Fruit fly (Drosophila melanogaster) S2 (cell line): Measurements from ENCODE around the gene Lim3.
A peak's percentile ranks its signal among the peaks of the same experiment; 100 is the strongest.

ENCODE experiments used
- CG8478 ChIP-seq: fragments of >200 bp; optimal IDR thresholded peaks from 2 replicates; lab custom pipeline; 2018
- CTCF ChIP-seq, 2 experiments: fragments of >200 bp; optimal IDR thresholded peaks; 2 replicates each; lab custom pipeline; 2018

Lim3 gene

dm6 chr2L:19045111-19045560 lies 63.1 kb downstream of the Lim3 start, which contains the start of the genes Ttc19 and Acn:
Gene Ttc19 (minus strand): TSS chr2L:19045148.
Gene Acn (plus strand): TSS chr2L:19045355.
- TF ChIP-seq CG8478 (lab: Kevin White, UChicago), result no peak
- peak in 1 of 2 experiments; percentile 16 for TF ChIP-seq CTCF (optimal IDR thresholded peaks at IDR 0.05; lab: Kevin White, UChicago)

dm6 chr2L:19041590-19041989 lies 66.6 kb downstream of the Lim3 start, which contains the start of gene Catsup:
Gene Catsup (plus strand): TSS chr2L:19041862.
- no peak for TF ChIP-seq CTCF (optimal IDR thresholded peaks at IDR 0.05; lab: Kevin White, UChicago)

- TF ChIP-seq CTCF (optimal IDR thresholded peaks at IDR 0.05; lab: Kevin White, UChicago) (no peak), CG8478 (lab: Kevin White, UChicago) (no peak)
Measured at dm6 chr2L:19037455-19037854, 70.8 kb downstream of the Lim3 start.

- TF ChIP-seq CTCF (optimal IDR thresholded peaks at IDR 0.05; lab: Kevin White, UChicago), result no peak
- no peak for TF ChIP-seq CG8478 (lab: Kevin White, UChicago)
Measured at dm6 chr2L:19037011-19037410, 71.2 kb downstream of the Lim3 start.

dm6 chr2L:19036105-19036714 lies 72.0 kb downstream of the Lim3 start:
- TF ChIP-seq CTCF (optimal IDR thresholded peaks at IDR 0.05; lab: Kevin White, UChicago) (no peak), CG8478 (lab: Kevin White, UChicago) (no peak)

dm6 chr2L:19035013-19035412 lies 73.2 kb downstream of the Lim3 start:
- no peak for TF ChIP-seq CTCF (optimal IDR thresholded peaks at IDR 0.05; lab: Kevin White, UChicago)

dm6 chr2L:19034213-19034929 lies 73.9 kb downstream of the Lim3 start, which contains the start of the genes mib2 and CG31800:
Gene mib2 (plus strand): TSS chr2L:19034444.
Gene CG31800 (minus strand): TSS chr2L:19034576.
- TF ChIP-seq CG8478 (lab: Kevin White, UChicago), result no peak
- no peak for TF ChIP-seq CTCF (optimal IDR thresholded peaks at IDR 0.05; lab: Kevin White, UChicago)

dm6 chr2L:19033288-19033687 lies 74.9 kb downstream of the Lim3 start, which contains the start of gene hook:
Gene hook (minus strand): TSS chr2L:19033498.
- TF ChIP-seq CTCF (optimal IDR thresholded peaks at IDR 0.05; lab: Kevin White, UChicago), result no peak
- TF ChIP-seq CG8478 (lab: Kevin White, UChicago), result no peak
